Fruit fly (Drosophila melanogaster) whole organism, embryonic: ENCODE measurements around the gene aru.

ENCODE experiments used
- Ada2b ChIP-seq: fragments of 200-800 bp; sonication (Bioruptor generic); IDR thresholded peaks from 2 replicates; pipeline ENCODE4 v1.3.6; 2022; ENCODE audit warnings: missing biosample characterization, missing genetic modification characterization
- Blimp-1 ChIP-seq: fragments of 200-800 bp; sonication (Bioruptor generic); optimal IDR thresholded peaks from 3 replicates; lab custom pipeline; 2018; ENCODE audit warnings: missing biosample characterization, missing genetic modification characterization, mild to moderate bottlenecking, moderate library complexity, missing genetic modification reagents
- CG10209 ChIP-seq: fragments of 200-800 bp; sonication (Bioruptor generic); optimal IDR thresholded peaks from 3 replicates; lab custom pipeline; 2017; ENCODE audit warnings: missing biosample characterization, mild to moderate bottlenecking, missing genetic modification characterization, missing genetic modification reagents
- CG11085 ChIP-seq: fragments of 200-800 bp; sonication (Bioruptor generic); IDR thresholded peaks from 2 replicates; pipeline ENCODE4 v1.3.6; 2022; ENCODE audit warnings: missing biosample characterization, missing genetic modification characterization
- CG12942 ChIP-seq: fragments of 200-800 bp; sonication (Bioruptor generic); optimal IDR thresholded peaks from 3 replicates; lab custom pipeline; 2016; ENCODE audit warnings: missing biosample characterization, missing genetic modification characterization
- CG13775 ChIP-seq: fragments of 200-800 bp; sonication (Bioruptor generic); optimal IDR thresholded peaks from 3 replicates; lab custom pipeline; 2017; ENCODE audit warnings: missing biosample characterization, mild to moderate bottlenecking, missing genetic modification characterization
- CG14710 ChIP-seq: fragments of 200-800 bp; sonication (Bioruptor generic); optimal IDR thresholded peaks from 3 replicates; lab custom pipeline; 2019; ENCODE audit warnings: missing biosample characterization, mild to moderate bottlenecking, missing genetic modification characterization, moderate library complexity
- CG16813 ChIP-seq: fragments of 200-800 bp; sonication (Bioruptor generic); IDR thresholded peaks from 3 replicates; pipeline ENCODE4 v1.3.6; 2022; ENCODE audit warnings: missing biosample characterization, missing genetic modification characterization; ENCODE audit not compliant: partially characterized antibody
- CG16863 ChIP-seq: fragments of 200-800 bp; sonication (Bioruptor generic); optimal IDR thresholded peaks from 3 replicates; lab custom pipeline; 2016; ENCODE audit warnings: missing biosample characterization, missing genetic modification characterization
- CG17912 ChIP-seq: fragments of 200-800 bp; sonication (Bioruptor generic); optimal IDR thresholded peaks from 2 replicates; lab custom pipeline; 2018; ENCODE audit warnings: missing biosample characterization, mild to moderate bottlenecking, missing genetic modification characterization
- CG18262 ChIP-seq: fragments of 200-800 bp; optimal IDR thresholded peaks from 3 replicates; lab custom pipeline; 2019; ENCODE audit warnings: missing biosample characterization, mild to moderate bottlenecking, missing genetic modification characterization, moderate library complexity
- CG2129 ChIP-seq: fragments of 200-800 bp; sonication (Bioruptor generic); IDR thresholded peaks from 2 replicates; pipeline ENCODE4 v1.3.6; 2022; ENCODE audit warnings: missing biosample characterization, missing genetic modification characterization; ENCODE audit not compliant: partially characterized antibody
- CG30431 ChIP-seq: fragments of 200-800 bp; sonication (Bioruptor generic); optimal IDR thresholded peaks from 2 replicates; lab custom pipeline; 2017; ENCODE audit warnings: missing biosample characterization, missing genetic modification characterization
- CG3281 ChIP-seq: fragments of 200-800 bp; sonication (Bioruptor generic); optimal IDR thresholded peaks from 3 replicates; lab custom pipeline; 2017; ENCODE audit warnings: missing biosample characterization, mild to moderate bottlenecking, missing genetic modification characterization
- CG5245 ChIP-seq: fragments of 200-800 bp; sonication (Bioruptor generic); optimal IDR thresholded peaks from 3 replicates; lab custom pipeline; 2016; ENCODE audit warnings: missing biosample characterization, missing genetic modification characterization
- CG5953 ChIP-seq: fragments of 200-800 bp; sonication (Bioruptor generic); IDR thresholded peaks from 2 replicates; pipeline ENCODE4 v1.3.6; 2022; ENCODE audit warnings: missing biosample characterization, missing genetic modification characterization
- CG6683 ChIP-seq: fragments of 200-800 bp; sonication (Bioruptor generic); optimal IDR thresholded peaks from 2 replicates; lab custom pipeline; 2017; ENCODE audit warnings: missing biosample characterization, mild to moderate bottlenecking, missing genetic modification characterization, missing genetic modification reagents
- CG6689 ChIP-seq: fragments of 200-800 bp; sonication (Bioruptor generic); IDR thresholded peaks from 2 replicates; pipeline ENCODE4 v1.3.6; 2022; ENCODE audit warnings: missing biosample characterization, missing genetic modification characterization
- CG7963 ChIP-seq: fragments of 200-800 bp; sonication (Bioruptor generic); IDR thresholded peaks from 3 replicates; pipeline ENCODE4 v1.3.6; 2022; ENCODE audit warnings: missing biosample characterization, missing genetic modification characterization; ENCODE audit not compliant: partially characterized antibody
- CG9797 ChIP-seq: fragments of 200-800 bp; sonication (Bioruptor generic); optimal IDR thresholded peaks from 3 replicates; lab custom pipeline; 2018; ENCODE audit warnings: missing biosample characterization, mild to moderate bottlenecking, missing genetic modification characterization
- Dip3 ChIP-seq: fragments of 200-800 bp; sonication (Bioruptor generic); optimal IDR thresholded peaks from 3 replicates; lab custom pipeline; 2016; ENCODE audit warnings: missing biosample characterization, missing genetic modification characterization
- Dref ChIP-seq: fragments of 200-800 bp; sonication (Bioruptor generic); IDR thresholded peaks from 2 replicates; pipeline ENCODE4 v1.3.6; 2022; ENCODE audit warnings: missing biosample characterization, missing genetic modification characterization
- Drgx ChIP-seq: fragments of 200-800 bp; sonication (Bioruptor generic); IDR thresholded peaks from 2 replicates; pipeline ENCODE4 v1.3.6; 2022; ENCODE audit warnings: missing biosample characterization, missing genetic modification characterization
- Elba2 ChIP-seq: fragments of 200-800 bp; sonication (Bioruptor generic); optimal IDR thresholded peaks from 3 replicates; lab custom pipeline; 2016; ENCODE audit warnings: missing biosample characterization, missing genetic modification characterization
- HLH3B ChIP-seq: fragments of 200-800 bp; sonication (Bioruptor generic); IDR thresholded peaks from 2 replicates; pipeline ENCODE4 v1.3.6; 2022; ENCODE audit warnings: missing biosample characterization, missing genetic modification characterization
- Hmx ChIP-seq: fragments of 200-800 bp; sonication (Bioruptor generic); optimal IDR thresholded peaks from 2 replicates; lab custom pipeline; 2016; ENCODE audit warnings: missing biosample characterization, missing genetic modification characterization
- Max ChIP-seq: fragments of 200-800 bp; sonication (Bioruptor generic); optimal IDR thresholded peaks from 2 replicates; lab custom pipeline; 2016; ENCODE audit warnings: missing biosample characterization, mild to moderate bottlenecking, missing genetic modification characterization
- Meics ChIP-seq: fragments of 200-800 bp; sonication (Bioruptor generic); optimal IDR thresholded peaks from 2 replicates; lab custom pipeline; 2017; ENCODE audit warnings: missing biosample characterization, mild to moderate bottlenecking, missing genetic modification characterization
- NC2α ChIP-seq: fragments of 200-800 bp; sonication (Bioruptor generic); optimal IDR thresholded peaks from 2 replicates; lab custom pipeline; 2016; ENCODE audit warnings: missing biosample characterization, missing genetic modification characterization
- Nf-YB ChIP-seq: fragments of 200-800 bp; sonication (Bioruptor generic); optimal IDR thresholded peaks from 3 replicates; lab custom pipeline; 2019; ENCODE audit warnings: missing biosample characterization, mild to moderate bottlenecking, missing genetic modification characterization, moderate library complexity
- Xbp1 ChIP-seq: fragments of 200-800 bp; sonication (Bioruptor generic); optimal IDR thresholded peaks from 3 replicates; lab custom pipeline; 2016; ENCODE audit warnings: missing biosample characterization, mild to moderate bottlenecking, missing genetic modification characterization
- al ChIP-seq: fragments of 200-800 bp; sonication (Bioruptor generic); IDR thresholded peaks from 2 replicates; pipeline ENCODE4 v1.3.6; 2022; ENCODE audit warnings: missing biosample characterization, missing genetic modification characterization
- ase ChIP-seq: fragments of 200-800 bp; sonication (Bioruptor generic); IDR thresholded peaks from 3 replicates; pipeline ENCODE4 v1.3.6; 2022; ENCODE audit warnings: missing biosample characterization, missing genetic modification characterization
- bsh ChIP-seq, 2 experiments: fragments of 200-800 bp; sonication (Bioruptor generic); optimal IDR thresholded peaks; 2 replicates each; lab custom pipeline; 2017 to 2018; ENCODE audit warnings: mild to moderate bottlenecking in 2 of 2, missing biosample characterization in 2 of 2, missing genetic modification characterization in 2 of 2, moderate library complexity in 1 of 2
- caup ChIP-seq: fragments of 200-800 bp; sonication (Bioruptor generic); optimal IDR thresholded peaks from 3 replicates; lab custom pipeline; 2017; ENCODE audit warnings: missing biosample characterization, mild to moderate bottlenecking, missing genetic modification characterization, moderate library complexity; ENCODE audit not compliant: severe bottlenecking
- ewg ChIP-seq: fragments of 200-800 bp; sonication (Bioruptor generic); optimal IDR thresholded peaks from 3 replicates; lab custom pipeline; 2017; ENCODE audit warnings: mild to moderate bottlenecking, missing biosample characterization, missing genetic modification reagents, missing genetic modification characterization
- gem ChIP-seq: fragments of 200-800 bp; sonication (Bioruptor generic); optimal IDR thresholded peaks from 2 replicates; lab custom pipeline; 2019; ENCODE audit warnings: missing biosample characterization, mild to moderate bottlenecking, missing genetic modification characterization, moderate library complexity
- her ChIP-seq: fragments of 200-800 bp; sonication (Bioruptor generic); optimal IDR thresholded peaks from 2 replicates; lab custom pipeline; 2016; ENCODE audit warnings: missing biosample characterization, missing genetic modification characterization
- lilli ChIP-seq: fragments of 200-800 bp; sonication (Bioruptor generic); optimal IDR thresholded peaks from 3 replicates; lab custom pipeline; 2016; ENCODE audit warnings: missing biosample characterization, missing genetic modification characterization
- nmo ChIP-seq: fragments of 200-800 bp; sonication (Bioruptor generic); optimal IDR thresholded peaks from 2 replicates; lab custom pipeline; 2018; ENCODE audit warnings: missing biosample characterization, mild to moderate bottlenecking, missing genetic modification characterization, moderate library complexity
- odd ChIP-seq: fragments of 200-800 bp; sonication (Bioruptor generic); optimal IDR thresholded peaks from 2 replicates; lab custom pipeline; 2017; ENCODE audit warnings: missing biosample characterization, mild to moderate bottlenecking, missing genetic modification characterization
- onecut ChIP-seq: fragments of 200-800 bp; sonication (Bioruptor generic); IDR thresholded peaks from 2 replicates; pipeline ENCODE4 v1.3.6; 2022; ENCODE audit warnings: missing biosample characterization, missing genetic modification characterization
- prd ChIP-seq, 3 experiments: fragments of >200 bp in 2 of 3; fragments of 200-800 bp in 1 of 3; sonication (Bioruptor generic) in 1 of 3; optimal IDR thresholded peaks in 2 of 3; IDR thresholded peaks in 1 of 3; 2 replicates in 2 of 3; 3 replicates in 1 of 3; pipeline versions ENCODE4 v1.3.6 to Lab custom; 2017 to 2022; ENCODE audit warnings: missing biosample characterization in 1 of 3, missing genetic modification characterization in 1 of 3
- seq ChIP-seq: fragments of 200-800 bp; sonication (Bioruptor generic); IDR thresholded peaks from 2 replicates; pipeline ENCODE4 v1.3.6; 2022; ENCODE audit warnings: missing biosample characterization, missing genetic modification characterization
- sob ChIP-seq: fragments of 200-800 bp; sonication (Bioruptor generic); IDR thresholded peaks from 2 replicates; pipeline ENCODE4 v1.3.6; 2022; ENCODE audit warnings: missing biosample characterization, missing genetic modification characterization
- zf30C ChIP-seq: fragments of 200-800 bp; sonication (Bioruptor generic); optimal IDR thresholded peaks from 3 replicates; lab custom pipeline; 2018; ENCODE audit warnings: missing biosample characterization, mild to moderate bottlenecking, missing genetic modification characterization

Gene aru

DNA sequence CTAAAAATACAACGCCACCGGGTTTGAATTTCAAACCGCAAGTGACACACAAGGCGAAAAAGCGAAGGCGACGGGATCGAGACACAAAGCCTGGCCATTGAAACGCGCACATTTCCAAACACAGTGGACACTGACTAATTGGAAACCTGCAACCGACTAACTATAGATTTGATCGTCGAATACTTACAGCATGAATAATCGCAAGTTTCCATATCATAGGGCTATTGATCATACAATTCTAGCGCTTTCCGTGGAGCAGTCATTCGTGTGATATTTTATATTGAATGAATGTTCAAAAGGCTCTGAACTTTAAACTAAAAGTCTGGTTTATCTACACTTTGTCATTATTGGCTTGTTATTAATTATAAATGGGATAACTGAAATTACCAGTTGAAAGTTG, 24.9 kb downstream of the aru start (continued):
- TF ChIP-seq CG6683 (GFP tag; lab: Kevin White, UChicago): no peak

dm6 chr2L:842873-843272, 25.3 kb downstream of the aru start:
- TF ChIP-seq CG13775 (GFP tag; lab: Kevin White, UChicago) (no peak), CG18262 (tag; lab: Kevin White, UChicago) (no peak), NC2α (GFP tag; lab: Kevin White, UChicago) (no peak), Hmx (GFP tag; lab: Kevin White, UChicago) (no peak), Drgx (GFP tag; lab: Robert Waterston, UW) (no peak), Xbp1 (GFP tag; lab: Kevin White, UChicago) (no peak), CG30431 (GFP tag; lab: Kevin White, UChicago) (no peak)

DNA sequence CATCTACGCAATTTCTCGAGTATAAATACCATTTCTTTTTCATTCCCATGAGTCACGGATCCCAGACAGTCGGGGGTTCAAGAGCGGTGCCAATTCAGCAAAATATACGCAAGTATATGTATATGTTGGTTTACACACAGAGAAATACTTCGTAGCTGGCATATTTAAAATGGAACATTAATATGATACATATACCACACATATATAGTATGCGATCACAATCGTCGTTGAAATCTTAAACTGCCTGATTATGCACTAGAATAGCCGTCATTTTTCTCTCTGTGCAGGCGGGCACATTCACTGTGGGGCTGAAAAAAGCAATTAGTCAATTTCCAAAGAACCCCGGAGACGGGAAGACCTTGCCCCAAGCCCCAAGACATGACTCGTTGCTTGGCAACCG, 26.4 kb downstream of the aru start:
- peak; percentile 32; the same call in 1 of the 2 replicates for TF ChIP-seq onecut (GFP tag; lab: Robert Waterston, UW)
- TF ChIP-seq odd (GFP tag; lab: Kevin White, UChicago): peak; percentile 6
- peak; percentile 39 for TF ChIP-seq CG14710 (tag; lab: Kevin White, UChicago)
- TF ChIP-seq CG11085 (GFP tag; lab: Robert Waterston, UW): peak; percentile 78
- TF ChIP-seq CG16813 (GFP tag; lab: Robert Waterston, UW): no peak
- peak; percentile 59; the same call in 1 of the 2 replicates for TF ChIP-seq seq (GFP tag; lab: Robert Waterston, UW)
- TF ChIP-seq CG6689 (GFP tag; lab: Robert Waterston, UW): peak; percentile 71
- peak; percentile 54 for TF ChIP-seq nmo (GFP tag; lab: Kevin White, UChicago)
- peak; percentile 56 for TF ChIP-seq CG12942 (GFP tag; lab: Kevin White, UChicago)
- peak; percentile 72 for TF ChIP-seq caup (GFP tag; lab: Kevin White, UChicago)
- peak; percentile 38 for TF ChIP-seq CG5245 (GFP tag; lab: Kevin White, UChicago)
- peak; percentile 78 for TF ChIP-seq gem (tag; lab: Kevin White, UChicago)
- 0 out of 2 replicates have a peak, but pooled peaks have one; percentile 21 for TF ChIP-seq Dref (GFP tag; lab: Robert Waterston, UW)
- peak; percentile 83 for TF ChIP-seq CG3281 (GFP tag; lab: Kevin White, UChicago)
- TF ChIP-seq CG5953 (GFP tag; lab: Robert Waterston, UW): no peak
- peak; percentile 55 for TF ChIP-seq Max (GFP tag; lab: Kevin White, UChicago)
- peak; percentile 67 for TF ChIP-seq CG10209 (GFP tag; lab: Kevin White, UChicago)
- TF ChIP-seq CG7963 (GFP tag; lab: Robert Waterston, UW): no peak
- no peak for TF ChIP-seq prd (optimal IDR thresholded peaks at IDR 0.05; lab: Kevin White, UChicago)
- TF ChIP-seq prd (GFP tag; IDR thresholded peaks at IDR 0.05; lab: Robert Waterston, UW): peak; percentile 88
- TF ChIP-seq Ada2b (GFP tag; lab: Robert Waterston, UW): peak; percentile 82
- peak; percentile 83 for TF ChIP-seq Dip3 (GFP tag; lab: Kevin White, UChicago)
- TF ChIP-seq CG17912: no peak
- TF ChIP-seq lilli (GFP tag; lab: Kevin White, UChicago): peak; percentile 82
- no peak for TF ChIP-seq CG2129 (GFP tag; lab: Robert Waterston, UW)
- peak; percentile 82 for TF ChIP-seq Meics (GFP tag; lab: Kevin White, UChicago)
- TF ChIP-seq al (GFP tag; lab: Robert Waterston, UW): peak; percentile 80
- TF ChIP-seq Blimp-1 (GFP tag; lab: Kevin White, UChicago): peak; percentile 73
- TF ChIP-seq HLH3B: peak; percentile 82
- peak; percentile 10 for TF ChIP-seq her (GFP tag; lab: Kevin White, UChicago)
- peak; percentile 34 for TF ChIP-seq Nf-YB
- peak; percentile 41 for TF ChIP-seq CG16863 (GFP tag; lab: Kevin White, UChicago)
- peak; percentile 43 for TF ChIP-seq ewg
- TF ChIP-seq Elba2 (GFP tag; lab: Kevin White, UChicago): no peak
- peak; percentile 66 for TF ChIP-seq ase (GFP tag; lab: Robert Waterston, UW)
- TF ChIP-seq bsh (GFP tag; optimal IDR thresholded peaks at IDR 0.05; lab: Kevin White, UChicago): peak; percentile 70 to 86
- TF ChIP-seq CG9797 (GFP tag; lab: Kevin White, UChicago): no peak
- peak; percentile 40 for TF ChIP-seq zf30C (GFP tag; lab: Kevin White, UChicago)
- peak; percentile 88 for TF ChIP-seq sob (GFP tag; lab: Robert Waterston, UW)
